Fruit fly (Drosophila melanogaster) whole organism, embryonic: ENCODE data around the gene Pex10.

Experiments used
- Ada2b ChIP-seq: fragments of 200-800 bp; sonication (Bioruptor generic); IDR thresholded peaks from 2 replicates; pipeline ENCODE4 v1.3.6; 2022; ENCODE audit warnings: missing biosample characterization, missing genetic modification characterization
- B-H2 ChIP-seq: fragments of 200-800 bp; sonication (Bioruptor generic); optimal IDR thresholded peaks from 2 replicates; lab custom pipeline; 2018; ENCODE audit warnings: missing biosample characterization, mild to moderate bottlenecking, missing genetic modification characterization
- CG10462 ChIP-seq: fragments of 200-800 bp; sonication (Bioruptor generic); optimal IDR thresholded peaks from 2 replicates; lab custom pipeline; 2016; ENCODE audit warnings: missing biosample characterization, missing genetic modification characterization
- CG10543 ChIP-seq: fragments of 200-800 bp; sonication (Bioruptor generic); optimal IDR thresholded peaks from 3 replicates; lab custom pipeline; 2017; ENCODE audit warnings: missing biosample characterization, mild to moderate bottlenecking, missing genetic modification characterization, moderate library complexity
- CG11247 ChIP-seq: fragments of 200-800 bp; sonication (Bioruptor generic); IDR thresholded peaks from 2 replicates; pipeline ENCODE4 v1.3.6; 2022; ENCODE audit warnings: missing biosample characterization, missing genetic modification characterization
- CG12769 ChIP-seq: fragments of 200-800 bp; sonication (Bioruptor generic); optimal IDR thresholded peaks from 2 replicates; lab custom pipeline; 2019; ENCODE audit warnings: missing biosample characterization, mild to moderate bottlenecking, missing genetic modification characterization, moderate library complexity
- CG13424 ChIP-seq: fragments of 200-800 bp; sonication (Bioruptor generic); optimal IDR thresholded peaks from 2 replicates; lab custom pipeline; 2019; ENCODE audit warnings: missing biosample characterization, mild to moderate bottlenecking, missing genetic modification characterization, moderate library complexity
- CG13775 ChIP-seq: fragments of 200-800 bp; sonication (Bioruptor generic); optimal IDR thresholded peaks from 3 replicates; lab custom pipeline; 2017; ENCODE audit warnings: missing biosample characterization, mild to moderate bottlenecking, missing genetic modification characterization
- CG14014 ChIP-seq: fragments of 200-800 bp; sonication (Bioruptor generic); IDR thresholded peaks from 2 replicates; pipeline ENCODE4 v1.3.6; 2022; ENCODE audit warnings: missing biosample characterization, missing genetic modification characterization
- CG15011 ChIP-seq: fragments of 200-800 bp; sonication (Bioruptor generic); optimal IDR thresholded peaks from 3 replicates; lab custom pipeline; 2018; ENCODE audit warnings: missing biosample characterization, mild to moderate bottlenecking, missing genetic modification characterization
- CG17186 ChIP-seq: fragments of 200-800 bp; sonication (Bioruptor generic); optimal IDR thresholded peaks from 3 replicates; lab custom pipeline; 2017; ENCODE audit warnings: missing biosample characterization, missing genetic modification reagents, missing genetic modification characterization
- CG17385 ChIP-seq: fragments of 200-800 bp; sonication (Bioruptor generic); optimal IDR thresholded peaks from 3 replicates; lab custom pipeline; 2018; ENCODE audit warnings: missing biosample characterization, mild to moderate bottlenecking, missing genetic modification characterization
- CG17829 ChIP-seq: fragments of 200-800 bp; optimal IDR thresholded peaks from 2 replicates; lab custom pipeline; 2019; ENCODE audit warnings: missing biosample characterization, mild to moderate bottlenecking, missing genetic modification characterization, moderate library complexity
- CG2129 ChIP-seq: fragments of 200-800 bp; sonication (Bioruptor generic); IDR thresholded peaks from 2 replicates; pipeline ENCODE4 v1.3.6; 2022; ENCODE audit warnings: missing biosample characterization, missing genetic modification characterization; ENCODE audit not compliant: partially characterized antibody
- CG32772 ChIP-seq: fragments of 200-800 bp; sonication (Bioruptor generic); IDR thresholded peaks from 2 replicates; pipeline ENCODE4 v1.3.6; 2022; ENCODE audit warnings: missing biosample characterization, missing genetic modification characterization
- CG3281 ChIP-seq: fragments of 200-800 bp; sonication (Bioruptor generic); optimal IDR thresholded peaks from 3 replicates; lab custom pipeline; 2017; ENCODE audit warnings: missing biosample characterization, mild to moderate bottlenecking, missing genetic modification characterization
- CG33213 ChIP-seq: fragments of 200-800 bp; sonication (Bioruptor generic); optimal IDR thresholded peaks from 3 replicates; lab custom pipeline; 2016; ENCODE audit warnings: missing biosample characterization, missing genetic modification characterization
- CG34376 ChIP-seq: fragments of 200-800 bp; sonication (Bioruptor generic); optimal IDR thresholded peaks from 2 replicates; lab custom pipeline; 2018; ENCODE audit warnings: missing biosample characterization, mild to moderate bottlenecking, missing genetic modification characterization
- CG4404 ChIP-seq: fragments of 200-800 bp; sonication (Bioruptor generic); IDR thresholded peaks from 2 replicates; pipeline ENCODE4 v1.3.6; 2022; ENCODE audit warnings: missing biosample characterization, missing genetic modification characterization
- CG6813 ChIP-seq: fragments of 200-800 bp; sonication (Bioruptor generic); optimal IDR thresholded peaks from 2 replicates; lab custom pipeline; 2017; ENCODE audit warnings: missing biosample characterization, missing genetic modification characterization, mild to moderate bottlenecking, moderate library complexity, missing genetic modification reagents
- CG7987 ChIP-seq: fragments of 200-800 bp; sonication (Bioruptor generic); optimal IDR thresholded peaks from 2 replicates; lab custom pipeline; 2018; ENCODE audit warnings: missing biosample characterization, mild to moderate bottlenecking, missing genetic modification characterization, moderate library complexity
- CG8924 ChIP-seq: fragments of 200-800 bp; optimal IDR thresholded peaks from 3 replicates; lab custom pipeline; 2019; ENCODE audit warnings: missing biosample characterization, mild to moderate bottlenecking, missing genetic modification characterization, moderate library complexity
- Dip3 ChIP-seq: fragments of 200-800 bp; sonication (Bioruptor generic); optimal IDR thresholded peaks from 3 replicates; lab custom pipeline; 2016; ENCODE audit warnings: missing biosample characterization, missing genetic modification characterization
- Doc2 ChIP-seq: fragments of 200-800 bp; sonication (Bioruptor generic); IDR thresholded peaks from 2 replicates; pipeline ENCODE4 v1.3.6; 2022; ENCODE audit warnings: missing biosample characterization, missing genetic modification characterization
- Drgx ChIP-seq: fragments of 200-800 bp; sonication (Bioruptor generic); IDR thresholded peaks from 2 replicates; pipeline ENCODE4 v1.3.6; 2022; ENCODE audit warnings: missing biosample characterization, missing genetic modification characterization
- GATAe ChIP-seq: fragments of 200-800 bp; sonication (Bioruptor generic); conservative IDR thresholded peaks from 2 replicates; pipeline ENCODE4 v1.3.6; 2022; ENCODE audit warnings: missing biosample characterization, missing genetic modification characterization
- Hmr ChIP-seq: fragments of 200-800 bp; sonication (Bioruptor generic); optimal IDR thresholded peaks from 3 replicates; lab custom pipeline; 2017; ENCODE audit warnings: mild to moderate bottlenecking, missing biosample characterization, missing genetic modification reagents, missing genetic modification characterization
- Hsf ChIP-seq: fragments of 200-800 bp; sonication (Bioruptor generic); optimal IDR thresholded peaks from 3 replicates; lab custom pipeline; 2016; ENCODE audit warnings: missing biosample characterization, missing genetic modification characterization
- Myb ChIP-seq: fragments of 200-800 bp; sonication (Bioruptor generic); optimal IDR thresholded peaks from 2 replicates; lab custom pipeline; 2016; ENCODE audit warnings: missing biosample characterization, missing genetic modification characterization
- Nf-YB ChIP-seq: fragments of 200-800 bp; sonication (Bioruptor generic); optimal IDR thresholded peaks from 3 replicates; lab custom pipeline; 2019; ENCODE audit warnings: missing biosample characterization, mild to moderate bottlenecking, missing genetic modification characterization, moderate library complexity
- Pdp1 ChIP-seq, 2 experiments: fragments of 200-800 bp; sonication (Bioruptor generic); optimal IDR thresholded peaks; 3 replicates each; lab custom pipeline; 2016; ENCODE audit warnings: missing biosample characterization in 2 of 2, missing genetic modification characterization in 2 of 2, mild to moderate bottlenecking in 1 of 2, moderate library complexity in 1 of 2
- Spps ChIP-seq: fragments of 200-800 bp; sonication (Bioruptor generic); optimal IDR thresholded peaks from 2 replicates; lab custom pipeline; 2018; ENCODE audit warnings: missing biosample characterization, mild to moderate bottlenecking, missing genetic modification characterization
- cad ChIP-seq: fragments of >200 bp; optimal IDR thresholded peaks from 2 replicates; lab custom pipeline; 2017; ENCODE audit warnings: missing biosample characterization, missing genetic modification characterization
- caup ChIP-seq: fragments of 200-800 bp; sonication (Bioruptor generic); optimal IDR thresholded peaks from 3 replicates; lab custom pipeline; 2017; ENCODE audit warnings: missing biosample characterization, mild to moderate bottlenecking, missing genetic modification characterization, moderate library complexity; ENCODE audit not compliant: severe bottlenecking
- chif ChIP-seq, 2 experiments: fragments of 200-800 bp; sonication (Bioruptor generic); optimal IDR thresholded peaks; 3 replicates each; lab custom pipeline; 2016; ENCODE audit warnings: missing biosample characterization in 2 of 2, missing genetic modification characterization in 2 of 2
- ci ChIP-seq: fragments of 200-800 bp; sonication (Bioruptor generic); IDR thresholded peaks from 3 replicates; pipeline ENCODE4 v1.3.6; 2022; ENCODE audit warnings: missing biosample characterization, missing genetic modification characterization
- corto ChIP-seq: fragments of 200-800 bp; sonication (Bioruptor generic); optimal IDR thresholded peaks from 2 replicates; lab custom pipeline; 2016; ENCODE audit warnings: missing biosample characterization, mild to moderate bottlenecking, missing genetic modification characterization, moderate library complexity
- esg ChIP-seq: fragments of 200-800 bp; sonication (Bioruptor generic); conservative IDR thresholded peaks from 2 replicates; pipeline ENCODE4 v1.3.6; 2022; ENCODE audit warnings: missing biosample characterization, missing genetic modification characterization
- gem ChIP-seq: fragments of 200-800 bp; sonication (Bioruptor generic); optimal IDR thresholded peaks from 2 replicates; lab custom pipeline; 2019; ENCODE audit warnings: missing biosample characterization, mild to moderate bottlenecking, missing genetic modification characterization, moderate library complexity
- her ChIP-seq: fragments of 200-800 bp; sonication (Bioruptor generic); optimal IDR thresholded peaks from 2 replicates; lab custom pipeline; 2016; ENCODE audit warnings: missing biosample characterization, missing genetic modification characterization
- lab ChIP-seq: fragments of 200-800 bp; sonication (Bioruptor generic); optimal IDR thresholded peaks from 3 replicates; lab custom pipeline; 2017; ENCODE audit warnings: missing biosample characterization, missing genetic modification characterization, mild to moderate bottlenecking, moderate library complexity, missing genetic modification reagents
- mirr ChIP-seq: fragments of 200-800 bp; sonication (Bioruptor generic); optimal IDR thresholded peaks from 3 replicates; lab custom pipeline; 2018; ENCODE audit warnings: missing biosample characterization, mild to moderate bottlenecking, missing genetic modification characterization
- pb ChIP-seq: fragments of 200-800 bp; sonication (Bioruptor generic); optimal IDR thresholded peaks from 3 replicates; lab custom pipeline; 2016; ENCODE audit warnings: missing biosample characterization, missing genetic modification characterization
- psq ChIP-seq: fragments of 200-800 bp; sonication (Bioruptor generic); optimal IDR thresholded peaks from 2 replicates; lab custom pipeline; 2017; ENCODE audit warnings: missing biosample characterization, missing genetic modification characterization
- sens ChIP-seq: fragments of 200-800 bp; sonication (Bioruptor generic); peaks from one replicate; lab custom pipeline; 2016; ENCODE audit warnings: missing biosample characterization, missing genetic modification characterization
- shn ChIP-seq: fragments of 200-800 bp; sonication (Bioruptor generic); optimal IDR thresholded peaks from 3 replicates; lab custom pipeline; 2016; ENCODE audit warnings: missing biosample characterization, missing genetic modification characterization
- tgo ChIP-seq: fragments of 200-800 bp; sonication (Bioruptor generic); IDR thresholded peaks from 3 replicates; pipeline ENCODE4 v1.3.6; 2022; ENCODE audit warnings: missing biosample characterization, missing genetic modification characterization
- tll ChIP-seq, 2 experiments: fragments of 200-800 bp in 1 of 2; fragments of >200 bp in 1 of 2; sonication (Bioruptor generic) in 1 of 2; optimal IDR thresholded peaks; 2 replicates each; lab custom pipeline; 2017 to 2019; ENCODE audit warnings: missing biosample characterization in 2 of 2, missing genetic modification characterization in 2 of 2, mild to moderate bottlenecking in 1 of 2, moderate library complexity in 1 of 2
- wek ChIP-seq: fragments of 200-800 bp; sonication (Bioruptor generic); optimal IDR thresholded peaks from 3 replicates; lab custom pipeline; 2018; ENCODE audit warnings: missing biosample characterization, mild to moderate bottlenecking, missing genetic modification characterization, moderate library complexity

Gene Pex10

dm6 chr3L:1548345-1548970, 9.6 kb upstream of the Pex10 start (continued):
- TF ChIP-seq CG8924 (tag; lab: Kevin White, UChicago): peak; percentile 76
- TF ChIP-seq tgo (GFP tag; lab: Robert Waterston, UW): peak; percentile 45; the same call in 1 of the 3 replicates
- no peak for TF ChIP-seq CG2129 (GFP tag; lab: Robert Waterston, UW)
- TF ChIP-seq CG17829: peak; percentile 44
- peak; percentile 11; the same call in 1 of the 2 replicates for TF ChIP-seq CG11247 (GFP tag; lab: Robert Waterston, UW)
- TF ChIP-seq lab (GFP tag; lab: Kevin White, UChicago): peak; percentile 81
- peak; percentile 59 for TF ChIP-seq Hsf (GFP tag; lab: Kevin White, UChicago)
- no peak for TF ChIP-seq psq
- TF ChIP-seq corto (GFP tag; lab: Kevin White, UChicago): peak; percentile 21
- TF ChIP-seq cad (GFP tag; lab: Kevin White, UChicago): peak; percentile 33
- no peak for TF ChIP-seq pb (GFP tag; lab: Kevin White, UChicago)
- TF ChIP-seq CG10543 (GFP tag; lab: Kevin White, UChicago): peak; percentile 35
- no peak for TF ChIP-seq Drgx (GFP tag; lab: Robert Waterston, UW)
- TF ChIP-seq CG13424 (tag; lab: Kevin White, UChicago): peak; percentile 66
- TF ChIP-seq chif (GFP tag; optimal IDR thresholded peaks at IDR 0.05; lab: Kevin White, UChicago): peak; percentile 8 to 26
- TF ChIP-seq B-H2 (GFP tag; lab: Kevin White, UChicago): peak; percentile 6
- TF ChIP-seq Pdp1 (GFP tag; optimal IDR thresholded peaks at IDR 0.05; lab: Kevin White, UChicago): peak; percentile 46 to 59
- TF ChIP-seq CG3281 (GFP tag; lab: Kevin White, UChicago): peak; percentile 81
- peak; percentile 70 for TF ChIP-seq CG17385 (GFP tag; lab: Kevin White, UChicago)
- TF ChIP-seq CG33213 (GFP tag; lab: Kevin White, UChicago): no peak
- TF ChIP-seq caup: peak; percentile 48
- TF ChIP-seq mirr (GFP tag; lab: Kevin White, UChicago): peak; percentile 46
- TF ChIP-seq ci (GFP tag; lab: Robert Waterston, UW): no peak
- peak; percentile 73 for TF ChIP-seq CG34376 (GFP tag; lab: Kevin White, UChicago)
- TF ChIP-seq Hmr (GFP tag; lab: Kevin White, UChicago): peak; percentile 72
- peak; percentile 65 for TF ChIP-seq Dip3 (GFP tag; lab: Kevin White, UChicago)
- TF ChIP-seq Ada2b (GFP tag; lab: Robert Waterston, UW): peak; percentile 38; the same call in 1 of the 2 replicates
- peak; percentile 38 for TF ChIP-seq her (GFP tag; lab: Kevin White, UChicago)
- TF ChIP-seq CG12769 (tag; lab: Kevin White, UChicago): peak; percentile 33
- TF ChIP-seq shn (GFP tag; lab: Kevin White, UChicago): peak; percentile 64
- no peak for TF ChIP-seq wek (GFP tag; lab: Kevin White, UChicago)
- TF ChIP-seq gem (tag; lab: Kevin White, UChicago): peak; percentile 81
- TF ChIP-seq CG32772 (GFP tag; lab: Robert Waterston, UW): 0 out of 2 replicates have a peak, but pooled peaks have one; percentile 11
- TF ChIP-seq CG10462: no peak
- TF ChIP-seq Myb (GFP tag; lab: Kevin White, UChicago): peak; percentile 27
- no peak for TF ChIP-seq tll (GFP tag; optimal IDR thresholded peaks at IDR 0.05; lab: Kevin White, UChicago)
- peak; percentile 65 for TF ChIP-seq CG15011
- TF ChIP-seq Doc2 (GFP tag; lab: Robert Waterston, UW): no peak
- peak; percentile 43; the same call in 1 of the 2 replicates for TF ChIP-seq CG4404 (GFP tag; lab: Robert Waterston, UW)
- TF ChIP-seq GATAe (GFP tag; lab: Robert Waterston, UW): 0 out of 2 replicates have a peak, but pooled peaks have one; percentile 36
- TF ChIP-seq CG6813 (GFP tag; lab: Kevin White, UChicago): peak; percentile 32
- TF ChIP-seq sens (GFP tag; lab: Kevin White, UChicago): peak; percentile 77
- TF ChIP-seq esg (GFP tag; lab: Robert Waterston, UW): peak; percentile 30; the same call in 1 of the 2 replicates
- TF ChIP-seq CG7987 (GFP tag; lab: Kevin White, UChicago): no peak
- TF ChIP-seq CG17186 (GFP tag; lab: Kevin White, UChicago): no peak
- TF ChIP-seq Spps (tag; lab: Kevin White, UChicago): no peak
- TF ChIP-seq CG14014 (GFP tag; lab: Robert Waterston, UW): peak; percentile 55; the same call in 1 of the 2 replicates
- TF ChIP-seq Nf-YB (GFP tag; lab: Kevin White, UChicago): peak; percentile 20
- peak; percentile 42 for TF ChIP-seq CG13775 (GFP tag; lab: Kevin White, UChicago)
